Fruit fly (Drosophila melanogaster) whole organism, wandering third instar larva: ENCODE results near the gene Col4a1.

Source experiments
- Abd-B ChIP-seq: fragments of >200 bp; optimal IDR thresholded peaks from 2 replicates; lab custom pipeline; 2017; ENCODE audit warnings: missing biosample characterization, missing genetic modification characterization
- CG9705 ChIP-seq: fragments of 200-800 bp; sonication (Bioruptor generic); optimal IDR thresholded peaks from 2 replicates; lab custom pipeline; 2018; ENCODE audit warnings: missing biosample characterization, mild to moderate bottlenecking, missing genetic modification characterization
- CrebA ChIP-seq: fragments of 200-800 bp; sonication (Bioruptor generic); optimal IDR thresholded peaks from 2 replicates; lab custom pipeline; 2016; ENCODE audit warnings: missing biosample characterization, mild to moderate bottlenecking, missing genetic modification characterization, borderline replicate concordance
- Dfd ChIP-seq: fragments of >200 bp; optimal IDR thresholded peaks from 2 replicates; lab custom pipeline; 2017; ENCODE audit warnings: missing biosample characterization, missing genetic modification characterization
- Dif ChIP-seq: fragments of 200-275, 200-300 bp; sonication (Bioruptor generic); optimal IDR thresholded peaks from 2 replicates; lab custom pipeline; 2018; ENCODE audit warnings: missing biosample characterization, missing genetic modification characterization; ENCODE audit not compliant: partially characterized antibody
- GATAd ChIP-seq: sonication (Bioruptor generic); optimal IDR thresholded peaks from 2 replicates; lab custom pipeline; 2016; ENCODE audit warnings: missing biosample characterization, missing genetic modification characterization
- HLH106 ChIP-seq: fragments of 200-800 bp; optimal IDR thresholded peaks from 3 replicates; lab custom pipeline; 2019; ENCODE audit warnings: missing biosample characterization, mild to moderate bottlenecking, missing genetic modification characterization, moderate library complexity
- Hnf4 ChIP-seq: fragments of 200-800 bp; sonication (Bioruptor generic); optimal IDR thresholded peaks from 2 replicates; lab custom pipeline; 2016; ENCODE audit warnings: missing biosample characterization, mild to moderate bottlenecking, missing genetic modification characterization
- Hr78 ChIP-seq: fragments of >200 bp; optimal IDR thresholded peaks from 2 replicates; lab custom pipeline; 2017; ENCODE audit warnings: missing biosample characterization, missing genetic modification characterization
- Hr83 ChIP-seq: fragments of 200-300 bp; sonication (Bioruptor generic); optimal IDR thresholded peaks from 2 replicates; lab custom pipeline; 2016; ENCODE audit warnings: missing biosample characterization, mild to moderate bottlenecking, missing genetic modification characterization, moderate library complexity; ENCODE audit not compliant: poor library complexity, severe bottlenecking
- Jra ChIP-seq: sonication (Bioruptor generic); optimal IDR thresholded peaks from 2 replicates; lab custom pipeline; 2016; ENCODE audit warnings: missing biosample characterization, missing genetic modification characterization
- Mio ChIP-seq: sonication (Bioruptor generic); optimal IDR thresholded peaks from 2 replicates; lab custom pipeline; 2016; ENCODE audit warnings: missing biosample characterization, missing genetic modification characterization
- Myc ChIP-seq: fragments of >200 bp; optimal IDR thresholded peaks from 2 replicates; lab custom pipeline; 2017
- N ChIP-seq: fragments of >200 bp; optimal IDR thresholded peaks from 2 replicates; lab custom pipeline; 2018; ENCODE audit warnings: missing biosample characterization, missing external identifiers, missing genetic modification characterization
- OdsH ChIP-seq: fragments of 200-800 bp; sonication (Bioruptor generic); optimal IDR thresholded peaks from 2 replicates; lab custom pipeline; 2016; ENCODE audit warnings: missing biosample characterization, mild to moderate bottlenecking, missing genetic modification characterization
- Rel ChIP-seq, 2 experiments: fragments of 200-800 bp; sonication (Bioruptor generic) in 1 of 2; optimal IDR thresholded peaks; 2 replicates in 1 of 2; 3 replicates in 1 of 2; lab custom pipeline; 2016 to 2019; ENCODE audit warnings: mild to moderate bottlenecking in 2 of 2, missing biosample characterization in 2 of 2, missing genetic modification characterization in 2 of 2, moderate library complexity in 1 of 2
- Sp1 ChIP-seq: fragments of 200-800 bp; sonication (Bioruptor generic); optimal IDR thresholded peaks from 3 replicates; lab custom pipeline; 2019; ENCODE audit warnings: missing biosample characterization, mild to moderate bottlenecking, missing genetic modification characterization, moderate library complexity
- Vsx2 ChIP-seq: fragments of 200-300, 225-300 bp; sonication (Bioruptor generic); optimal IDR thresholded peaks from 2 replicates; lab custom pipeline; 2018; ENCODE audit warnings: missing biosample characterization, missing genetic modification characterization; ENCODE audit not compliant: partially characterized antibody
- br ChIP-seq: fragments of 200-800 bp; sonication (Bioruptor generic); optimal IDR thresholded peaks from 2 replicates; lab custom pipeline; 2016; ENCODE audit warnings: missing biosample characterization, missing genetic modification characterization
- brk ChIP-seq: fragments of 200-800 bp; sonication (Bioruptor generic); optimal IDR thresholded peaks from 2 replicates; lab custom pipeline; 2016; ENCODE audit warnings: missing biosample characterization, mild to moderate bottlenecking, missing genetic modification characterization
- dl ChIP-seq, 2 experiments: fragments of 175-275, 200-275 bp in 1 of 2; fragments of 200-275 bp in 1 of 2; sonication (Bioruptor generic); optimal IDR thresholded peaks; lab custom pipeline; 2018; ENCODE audit warnings: mild to moderate bottlenecking in 2 of 2, missing biosample characterization in 2 of 2, missing genetic modification characterization in 2 of 2, moderate library complexity in 2 of 2; ENCODE audit not compliant: partially characterized antibody in 2 of 2, insufficient read depth in 1 of 2
- dmrt93B ChIP-seq: fragments of 200-800 bp; sonication (Bioruptor generic); optimal IDR thresholded peaks from 2 replicates; lab custom pipeline; 2018; ENCODE audit warnings: missing biosample characterization, mild to moderate bottlenecking, missing genetic modification characterization
- dsf ChIP-seq: sonication (Bioruptor generic); optimal IDR thresholded peaks from 2 replicates; lab custom pipeline; 2016; ENCODE audit warnings: missing biosample characterization, missing genetic modification characterization, borderline replicate concordance
- ey ChIP-seq: fragments of 200-800 bp; sonication (Bioruptor generic); optimal IDR thresholded peaks from 2 replicates; lab custom pipeline; 2016; ENCODE audit warnings: missing biosample characterization, missing genetic modification characterization
- foxo ChIP-seq, 2 experiments: fragments of 200-800 bp; sonication (Bioruptor generic); optimal IDR thresholded peaks; 2 replicates in 1 of 2; 3 replicates in 1 of 2; lab custom pipeline; 2016 to 2017; ENCODE audit warnings: missing biosample characterization in 2 of 2, missing genetic modification characterization in 2 of 2
- fru ChIP-seq: fragments of 200-800 bp; sonication (Bioruptor generic); optimal IDR thresholded peaks from 3 replicates; lab custom pipeline; 2016; ENCODE audit warnings: missing biosample characterization, mild to moderate bottlenecking, missing genetic modification characterization
- h ChIP-seq: fragments of 200-800 bp; sonication (Bioruptor generic); optimal IDR thresholded peaks from 3 replicates; lab custom pipeline; 2016; ENCODE audit warnings: missing biosample characterization, mild to moderate bottlenecking, missing genetic modification characterization
- jim ChIP-seq: fragments of 175-275, 200-325 bp; sonication (Bioruptor generic); optimal IDR thresholded peaks from 2 replicates; lab custom pipeline; 2016; ENCODE audit warnings: missing biosample characterization, mild to moderate bottlenecking, missing genetic modification characterization
- pan ChIP-seq: fragments of >200 bp; optimal IDR thresholded peaks from 2 replicates; lab custom pipeline; 2017
- psq ChIP-seq: fragments of 200-800 bp; sonication (Bioruptor generic); optimal IDR thresholded peaks from 3 replicates; lab custom pipeline; 2017; ENCODE audit warnings: missing biosample characterization, mild to moderate bottlenecking, missing genetic modification characterization, moderate library complexity
- rgr ChIP-seq: fragments of 200-800 bp; sonication (Bioruptor generic); optimal IDR thresholded peaks from 3 replicates; lab custom pipeline; 2016; ENCODE audit warnings: missing biosample characterization, mild to moderate bottlenecking, missing genetic modification characterization
- sage ChIP-seq: fragments of 200-800 bp; sonication (Bioruptor generic); optimal IDR thresholded peaks from 2 replicates; lab custom pipeline; 2016; ENCODE audit warnings: missing biosample characterization, mild to moderate bottlenecking, missing genetic modification characterization
- sv ChIP-seq: fragments of 200-800 bp; sonication (Bioruptor generic); optimal IDR thresholded peaks from 3 replicates; lab custom pipeline; 2016; ENCODE audit warnings: missing biosample characterization, missing genetic modification characterization
- tai ChIP-seq: sonication (Bioruptor generic); optimal IDR thresholded peaks from 2 replicates; lab custom pipeline; 2016; ENCODE audit warnings: missing biosample characterization, missing genetic modification characterization
- usp ChIP-seq: fragments of >200 bp; optimal IDR thresholded peaks from 2 replicates; lab custom pipeline; 2017; ENCODE audit warnings: missing biosample characterization, missing genetic modification characterization
- woc ChIP-seq: sonication (Bioruptor generic); optimal IDR thresholded peaks from 2 replicates; lab custom pipeline; 2016; ENCODE audit warnings: missing biosample characterization, mild to moderate bottlenecking, missing genetic modification characterization

Col4a1 gene

DNA sequence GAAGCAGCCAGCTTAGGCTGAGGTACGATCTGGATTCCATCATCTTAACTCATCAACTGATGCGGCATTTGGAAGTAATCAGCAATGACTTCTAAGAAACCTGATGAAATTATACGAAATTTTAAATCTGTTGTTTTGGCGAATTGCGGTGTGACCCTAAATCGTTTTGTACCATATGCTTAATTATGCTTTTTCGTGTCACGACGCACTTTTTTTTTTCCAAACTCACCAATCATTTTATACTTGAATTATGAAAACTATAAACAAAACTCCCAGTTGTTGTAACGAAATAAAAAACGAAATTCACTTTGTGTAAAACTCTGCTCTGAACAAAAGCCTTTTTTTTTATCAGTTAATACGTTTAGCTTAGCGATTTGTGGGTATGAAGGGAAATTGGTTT lies 28.7 kb downstream of the Col4a1 start, which contains the start of gene Nepl3:
Gene Nepl3, minus strand, starts transcription at position 155 of the 400 bp plus-strand sequence.
- TF ChIP-seq tai (GFP tag; lab: Kevin White, UChicago) (no peak), dsf (GFP tag; lab: Kevin White, UChicago) (no peak), ey (GFP tag; lab: Kevin White, UChicago) (no peak), N (GFP tag; lab: Kevin White, UChicago) (no peak), CrebA (GFP tag; lab: Kevin White, UChicago) (no peak), rgr (GFP tag; lab: Kevin White, UChicago) (no peak), woc (GFP tag; lab: Kevin White, UChicago) (peak; percentile 8), GATAd (no peak)

- TF ChIP-seq rgr (GFP tag; lab: Kevin White, UChicago) (peak; percentile 42), HLH106 (tag; lab: Kevin White, UChicago) (peak; percentile 69), fru (peak; percentile 66), dmrt93B (GFP tag; lab: Kevin White, UChicago) (peak; percentile 39), sv (peak; percentile 26), N (GFP tag; lab: Kevin White, UChicago) (no peak), h (GFP tag; lab: Kevin White, UChicago) (peak; percentile 69), Myc (peak; percentile 91), Abd-B (no peak), tai (GFP tag; lab: Kevin White, UChicago) (no peak), psq (GFP tag; lab: Kevin White, UChicago) (peak; percentile 41), Dif (GFP tag; lab: Kevin White, UChicago) (no peak), Hr83 (GFP tag; lab: Kevin White, UChicago) (peak; percentile 5), GATAd (no peak), Jra (peak; percentile 66), CG9705 (peak; percentile 43), dsf (GFP tag; lab: Kevin White, UChicago) (no peak), Sp1 (GFP tag; lab: Kevin White, UChicago) (peak; percentile 73), br (peak; percentile 43), brk (GFP tag; lab: Kevin White, UChicago) (peak; percentile 54), woc (GFP tag; lab: Kevin White, UChicago) (peak; percentile 81), ey (GFP tag; lab: Kevin White, UChicago) (peak; percentile 8), Hnf4 (GFP tag; lab: Kevin White, UChicago) (peak; percentile 10), foxo (GFP tag; optimal IDR thresholded peaks at IDR 0.05; lab: Kevin White, UChicago) (peak in 1 of 2 experiments; percentile 74)
Measured at dm6 chr2L:5059645-5060254, 30.3 kb downstream of the Col4a1 start, which contains the start of gene Rpn11. TSS of gene Rpn11 (minus strand) at chr2L:5059790.

dm6 chr2L:5060515-5060914 lies 31.1 kb downstream of the Col4a1 start, which contains the start of gene qtc:
TSS of gene qtc (plus strand) at chr2L:5060815.
- TF ChIP-seq psq (GFP tag; lab: Kevin White, UChicago) (no peak), Hnf4 (GFP tag; lab: Kevin White, UChicago) (no peak), ey (GFP tag; lab: Kevin White, UChicago) (no peak), Rel (GFP tag; optimal IDR thresholded peaks at IDR 0.05; lab: Kevin White, UChicago) (no peak), Rel (tag; optimal IDR thresholded peaks at IDR 0.05; lab: Kevin White, UChicago) (no peak), h (GFP tag; lab: Kevin White, UChicago) (no peak), pan (lab: Kevin White, UChicago) (no peak), HLH106 (tag; lab: Kevin White, UChicago) (no peak), Dfd (no peak)

dm6 chr2L:5060952-5061478 lies 31.6 kb downstream of the Col4a1 start:
- TF ChIP-seq Mio (GFP tag; lab: Kevin White, UChicago), result peak; percentile 0
- TF ChIP-seq brk (GFP tag; lab: Kevin White, UChicago), result peak; percentile 82
- peak; percentile 42 for TF ChIP-seq HLH106 (tag; lab: Kevin White, UChicago)
- peak; percentile 46 for TF ChIP-seq dmrt93B (GFP tag; lab: Kevin White, UChicago)
- TF ChIP-seq dsf (GFP tag; lab: Kevin White, UChicago), result peak; percentile 13
- peak; percentile 79 for TF ChIP-seq ey (GFP tag; lab: Kevin White, UChicago)
- TF ChIP-seq usp, result no peak
- no peak for TF ChIP-seq Dif (GFP tag; lab: Kevin White, UChicago)
- TF ChIP-seq Hr83 (GFP tag; lab: Kevin White, UChicago), result peak; percentile 68
- peak; percentile 75 for TF ChIP-seq Jra
- no peak for TF ChIP-seq Hr78 (GFP tag; lab: Kevin White, UChicago)
- peak; percentile 81 for TF ChIP-seq Hnf4 (GFP tag; lab: Kevin White, UChicago)
- no peak for TF ChIP-seq CG9705
- no peak for TF ChIP-seq Vsx2 (GFP tag; lab: Kevin White, UChicago)
- TF ChIP-seq psq (GFP tag; lab: Kevin White, UChicago), result peak; percentile 71
- TF ChIP-seq fru, result peak; percentile 92
- TF ChIP-seq Myc, result no peak
- TF ChIP-seq dl (GFP tag; optimal IDR thresholded peaks at IDR 0.05; lab: Kevin White, UChicago; ENCODE audit: insufficient read depth in 1 of 2, partially characterized antibody in 2 of 2), result no peak
- TF ChIP-seq h (GFP tag; lab: Kevin White, UChicago), result peak; percentile 85
- peak; percentile 88 for TF ChIP-seq OdsH (GFP tag; lab: Kevin White, UChicago)
- TF ChIP-seq foxo (GFP tag; optimal IDR thresholded peaks at IDR 0.05; lab: Kevin White, UChicago), result peak in 1 of 2 experiments; percentile 93
- peak; percentile 64 for TF ChIP-seq sv
- no peak for TF ChIP-seq pan (lab: Kevin White, UChicago)
- TF ChIP-seq N (GFP tag; lab: Kevin White, UChicago), result no peak
- TF ChIP-seq jim (GFP tag; lab: Kevin White, UChicago), result no peak
- no peak for TF ChIP-seq Abd-B
- peak; percentile 52 for TF ChIP-seq woc (GFP tag; lab: Kevin White, UChicago)
- TF ChIP-seq GATAd, result no peak
- peak; percentile 80 for TF ChIP-seq sage (GFP tag; lab: Kevin White, UChicago)
- no peak for TF ChIP-seq tai (GFP tag; lab: Kevin White, UChicago)
